Fruit fly (Drosophila melanogaster) whole organism, embryonic: ENCODE measurements around the gene CG1927.

ENCODE experiments used
- Atf6 ChIP-seq: fragments of 200-800 bp; sonication (Bioruptor generic); IDR thresholded peaks from 2 replicates; pipeline ENCODE4 v1.3.6; 2022; ENCODE audit warnings: missing biosample characterization, missing genetic modification characterization
- Bgb ChIP-seq: fragments of 200-800 bp; sonication (Bioruptor generic); IDR thresholded peaks from 2 replicates; pipeline ENCODE4 v1.3.6; 2022; ENCODE audit warnings: missing biosample characterization, missing genetic modification characterization; ENCODE audit not compliant: partially characterized antibody
- CG10543 ChIP-seq: fragments of 200-800 bp; sonication (Bioruptor generic); optimal IDR thresholded peaks from 3 replicates; lab custom pipeline; 2017; ENCODE audit warnings: missing biosample characterization, mild to moderate bottlenecking, missing genetic modification characterization, moderate library complexity
- CG11696 ChIP-seq: fragments of 200-800 bp; sonication (Bioruptor generic); IDR thresholded peaks from 2 replicates; pipeline ENCODE4 v1.3.6; 2022; ENCODE audit warnings: missing biosample characterization, missing genetic modification characterization
- CG12769 ChIP-seq: fragments of 200-800 bp; sonication (Bioruptor generic); optimal IDR thresholded peaks from 2 replicates; lab custom pipeline; 2019; ENCODE audit warnings: missing biosample characterization, mild to moderate bottlenecking, missing genetic modification characterization, moderate library complexity
- CG13894 ChIP-seq: fragments of 200-800 bp; sonication (Bioruptor generic); optimal IDR thresholded peaks from 3 replicates; lab custom pipeline; 2018; ENCODE audit warnings: missing biosample characterization, mild to moderate bottlenecking, missing genetic modification characterization, moderate library complexity
- CG14965 ChIP-seq: fragments of 200-800 bp; sonication (Bioruptor generic); optimal IDR thresholded peaks from 2 replicates; lab custom pipeline; 2016; ENCODE audit warnings: missing biosample characterization, missing genetic modification characterization, borderline replicate concordance
- CG15479 ChIP-seq: fragments of 200-800 bp; sonication (Bioruptor generic); optimal IDR thresholded peaks from 3 replicates; lab custom pipeline; 2019; ENCODE audit warnings: missing biosample characterization, mild to moderate bottlenecking, missing genetic modification characterization, moderate library complexity
- CG2199 ChIP-seq: fragments of 200-800 bp; sonication (Bioruptor generic); IDR thresholded peaks from 3 replicates; pipeline ENCODE4 v1.3.6; 2022; ENCODE audit warnings: missing biosample characterization, missing genetic modification characterization
- CG30403 ChIP-seq: fragments of 200-800 bp; sonication (Bioruptor generic); optimal IDR thresholded peaks from 3 replicates; lab custom pipeline; 2016; ENCODE audit warnings: missing biosample characterization, missing genetic modification characterization
- CG33557 ChIP-seq: fragments of 200-800 bp; sonication (Bioruptor generic); optimal IDR thresholded peaks from 2 replicates; lab custom pipeline; 2019; ENCODE audit warnings: missing biosample characterization, mild to moderate bottlenecking, missing genetic modification characterization, moderate library complexity
- CG34422 ChIP-seq: fragments of 200-800 bp; sonication (Bioruptor generic); IDR thresholded peaks from 3 replicates; pipeline ENCODE4 v1.3.6; 2022; ENCODE audit warnings: missing biosample characterization, missing genetic modification characterization
- CG3838 ChIP-seq: fragments of 200-800 bp; sonication (Bioruptor generic); optimal IDR thresholded peaks from 3 replicates; lab custom pipeline; 2016; ENCODE audit warnings: missing biosample characterization, missing genetic modification characterization
- CrebB ChIP-seq: fragments of 200-800 bp; sonication (Bioruptor generic); optimal IDR thresholded peaks from 3 replicates; lab custom pipeline; 2018; ENCODE audit warnings: missing biosample characterization, mild to moderate bottlenecking, missing genetic modification characterization
- Deaf1 ChIP-seq: fragments of 200-800 bp; optimal IDR thresholded peaks from 3 replicates; lab custom pipeline; 2019; ENCODE audit warnings: missing biosample characterization, mild to moderate bottlenecking, missing genetic modification characterization, moderate library complexity
- Dfd ChIP-seq, 2 experiments: fragments of >200 bp; optimal IDR thresholded peaks; 2 replicates each; lab custom pipeline; 2017; ENCODE audit warnings: missing biosample characterization in 2 of 2, missing genetic modification characterization in 2 of 2
- GATAe ChIP-seq: fragments of 200-800 bp; sonication (Bioruptor generic); conservative IDR thresholded peaks from 2 replicates; pipeline ENCODE4 v1.3.6; 2022; ENCODE audit warnings: missing biosample characterization, missing genetic modification characterization
- Hr78 ChIP-seq, 2 experiments: fragments of 200-800 bp in 1 of 2; fragments of >200 bp in 1 of 2; sonication (Bioruptor generic) in 1 of 2; optimal IDR thresholded peaks; 2 replicates each; lab custom pipeline; 2017 to 2019; ENCODE audit warnings: missing biosample characterization in 2 of 2, missing genetic modification characterization in 2 of 2, mild to moderate bottlenecking in 1 of 2, moderate library complexity in 1 of 2
- Rx ChIP-seq: fragments of 200-800 bp; sonication (Bioruptor generic); IDR thresholded peaks from 2 replicates; pipeline ENCODE4 v1.3.6; 2022; ENCODE audit warnings: missing biosample characterization, missing genetic modification characterization
- Scr ChIP-seq: fragments of 200-800 bp; sonication (Bioruptor generic); IDR thresholded peaks from 2 replicates; pipeline ENCODE4 v1.3.6; 2022; ENCODE audit warnings: missing biosample characterization, missing genetic modification characterization; ENCODE audit not compliant: partially characterized antibody
- Trl ChIP-seq, 3 experiments: fragments of >200 bp in 2 of 3; fragments of 200-800 bp in 1 of 3; sonication (Bioruptor generic) in 1 of 3; optimal IDR thresholded peaks; 2 replicates in 1 of 3; 3 replicates in 2 of 3; lab custom pipeline; 2016 to 2017; ENCODE audit warnings: missing biosample characterization in 1 of 3, missing genetic modification characterization in 1 of 3
- bab2 ChIP-seq: fragments of 200-800 bp; sonication (Bioruptor generic); optimal IDR thresholded peaks from 2 replicates; lab custom pipeline; 2016; ENCODE audit warnings: missing biosample characterization, missing genetic modification characterization
- chinmo ChIP-seq: fragments of 200-800 bp; sonication (Bioruptor generic); IDR thresholded peaks from 4 replicates; pipeline ENCODE4 v1.3.6; 2022; ENCODE audit warnings: missing biosample characterization, missing genetic modification characterization; ENCODE audit not compliant: partially characterized antibody
- chm ChIP-seq: fragments of 200-800 bp; sonication (Bioruptor generic); IDR thresholded peaks from 2 replicates; pipeline ENCODE4 v1.3.6; 2022; ENCODE audit warnings: missing biosample characterization, missing genetic modification characterization
- croc ChIP-seq: fragments of 200-800 bp; sonication (Bioruptor generic); conservative IDR thresholded peaks from 3 replicates; pipeline ENCODE4 v1.3.6; 2022; ENCODE audit warnings: missing biosample characterization, missing genetic modification characterization
- cwo ChIP-seq: fragments of 200-800 bp; sonication (Bioruptor generic); optimal IDR thresholded peaks from 3 replicates; lab custom pipeline; 2017; ENCODE audit warnings: missing biosample characterization, missing genetic modification characterization, mild to moderate bottlenecking, moderate library complexity, missing genetic modification reagents
- exex ChIP-seq: fragments of 200-800 bp; sonication (Bioruptor generic); optimal IDR thresholded peaks from 4 replicates; lab custom pipeline; 2018; ENCODE audit warnings: missing biosample characterization, mild to moderate bottlenecking, missing genetic modification characterization, moderate library complexity
- fd102C ChIP-seq: fragments of 200-800 bp; sonication (Bioruptor generic); optimal IDR thresholded peaks from 2 replicates; lab custom pipeline; 2018; ENCODE audit warnings: missing biosample characterization, mild to moderate bottlenecking, missing genetic modification characterization, moderate library complexity
- fd96Cb ChIP-seq: fragments of 200-800 bp; sonication (Bioruptor generic); optimal IDR thresholded peaks from 2 replicates; lab custom pipeline; 2018; ENCODE audit warnings: missing biosample characterization, mild to moderate bottlenecking, missing genetic modification characterization, moderate library complexity
- gem ChIP-seq: fragments of 200-800 bp; sonication (Bioruptor generic); optimal IDR thresholded peaks from 2 replicates; lab custom pipeline; 2019; ENCODE audit warnings: missing biosample characterization, mild to moderate bottlenecking, missing genetic modification characterization, moderate library complexity
- gsb-n ChIP-seq: fragments of 200-800 bp; sonication (Bioruptor generic); optimal IDR thresholded peaks from 3 replicates; lab custom pipeline; 2018; ENCODE audit warnings: missing biosample characterization, mild to moderate bottlenecking, missing genetic modification characterization
- hb ChIP-seq: fragments of 200-800 bp; sonication (Bioruptor generic); IDR thresholded peaks from 3 replicates; pipeline ENCODE4 v1.3.6; 2022; ENCODE audit warnings: missing biosample characterization, missing genetic modification characterization; ENCODE audit not compliant: partially characterized antibody
- mld ChIP-seq: fragments of 200-800 bp; sonication (Bioruptor generic); IDR thresholded peaks from 3 replicates; pipeline ENCODE4 v1.3.6; 2022; ENCODE audit warnings: missing biosample characterization, missing genetic modification characterization; ENCODE audit not compliant: partially characterized antibody
- run ChIP-seq: fragments of 200-800 bp; sonication (Bioruptor generic); optimal IDR thresholded peaks from 3 replicates; lab custom pipeline; 2018; ENCODE audit warnings: missing biosample characterization, mild to moderate bottlenecking, missing genetic modification characterization
- seq ChIP-seq: fragments of 200-800 bp; sonication (Bioruptor generic); IDR thresholded peaks from 2 replicates; pipeline ENCODE4 v1.3.6; 2022; ENCODE audit warnings: missing biosample characterization, missing genetic modification characterization
- shn ChIP-seq: fragments of 200-800 bp; sonication (Bioruptor generic); optimal IDR thresholded peaks from 3 replicates; lab custom pipeline; 2016; ENCODE audit warnings: missing biosample characterization, missing genetic modification characterization
- sim ChIP-seq: fragments of 200-800 bp; sonication (Bioruptor generic); IDR thresholded peaks from 2 replicates; pipeline ENCODE4 v1.3.6; 2022; ENCODE audit warnings: missing biosample characterization, missing genetic modification characterization
- sob ChIP-seq: fragments of 200-800 bp; sonication (Bioruptor generic); IDR thresholded peaks from 2 replicates; pipeline ENCODE4 v1.3.6; 2022; ENCODE audit warnings: missing biosample characterization, missing genetic modification characterization

The CG1927 gene

dm6 chr3L:1967452-1968310, 2.2 kb downstream of the CG1927 start (continued):
- TF ChIP-seq CrebB (tag; lab: Kevin White, UChicago) (peak; percentile 4), exex (tag; lab: Kevin White, UChicago) (peak; percentile 87), cwo (GFP tag; lab: Kevin White, UChicago) (peak; percentile 71), GATAe (peak; percentile 38; the same call in 1 of the 2 replicates), CG12769 (tag; lab: Kevin White, UChicago) (peak; percentile 74), CG11696 (GFP tag; lab: Robert Waterston, UW) (0 out of 2 replicates have a peak, but pooled peaks have one; percentile 8), mld (GFP tag; lab: Robert Waterston, UW) (no peak), Hr78 (GFP tag; optimal IDR thresholded peaks at IDR 0.05; lab: Kevin White, UChicago) (peak in 1 of 2 experiments; percentile 67), fd102C (GFP tag; lab: Kevin White, UChicago) (no peak), CG33557 (GFP tag; lab: Kevin White, UChicago) (no peak), Dfd (GFP tag; optimal IDR thresholded peaks at IDR 0.05; lab: Kevin White, UChicago) (no peak), CG34422 (GFP tag; lab: Robert Waterston, UW) (no peak; the same call in 2 of the 3 replicates), Bgb (GFP tag; lab: Robert Waterston, UW) (peak; percentile 36; the same call in 1 of the 2 replicates), gsb-n (tag; lab: Kevin White, UChicago) (no peak), CG15479 (GFP tag; lab: Kevin White, UChicago) (no peak), chm (no peak), hb (GFP tag; lab: Robert Waterston, UW) (no peak), Scr (GFP tag; lab: Robert Waterston, UW) (0 out of 2 replicates have a peak, but pooled peaks have one; percentile 22), run (no peak), sim (GFP tag; lab: Robert Waterston, UW) (peak; percentile 18; the same call in 1 of the 2 replicates), Rx (no peak), gem (tag; lab: Kevin White, UChicago) (no peak), sob (peak; percentile 17; the same call in 1 of the 2 replicates), CG2199 (GFP tag; lab: Robert Waterston, UW) (0 out of 3 replicates have a peak, but pooled peaks have one; percentile 63), CG3838 (GFP tag; lab: Kevin White, UChicago) (no peak), shn (GFP tag; lab: Kevin White, UChicago) (no peak), croc (GFP tag; lab: Robert Waterston, UW) (no peak), CG14965 (GFP tag; lab: Kevin White, UChicago) (no peak), CG30403 (GFP tag; lab: Kevin White, UChicago) (no peak), Atf6 (0 out of 2 replicates have a peak, but pooled peaks have one; percentile 21), Trl (optimal IDR thresholded peaks at IDR 0.05; lab: Kevin White, UChicago) (peak; percentile 66 to 95), Trl (GFP tag; optimal IDR thresholded peaks at IDR 0.05; lab: Kevin White, UChicago) (no peak), Deaf1 (tag; lab: Kevin White, UChicago) (peak; percentile 93), fd96Cb (tag; lab: Kevin White, UChicago) (no peak), chinmo (GFP tag; lab: Robert Waterston, UW) (0 out of 4 replicates have a peak, but pooled peaks have one; percentile 81), CG10543 (GFP tag; lab: Kevin White, UChicago) (peak; percentile 91), bab2 (GFP tag; lab: Kevin White, UChicago) (no peak), CG13894 (peak; percentile 43), seq (no peak)
